Worm (Caenorhabditis elegans) whole organism, L1 larva: ENCODE data around the gene pqn-67.
A peak's percentile ranks its signal among the peaks of the same experiment; 100 is the strongest.

ENCODE experiments used
- C16A3.4 ChIP-seq: fragments of 150-350 bp; optimal IDR thresholded peaks from 2 replicates; lab custom pipeline; 2014; ENCODE audit warnings: missing biosample characterization, missing genetic modification characterization
- F16B12.6 ChIP-seq: fragments of 150-350 bp; optimal IDR thresholded peaks from 2 replicates; lab custom pipeline; 2014; ENCODE audit warnings: missing biosample characterization, missing genetic modification characterization
- ama-1 ChIP-seq: fragments of 150-350 bp; optimal IDR thresholded peaks from 2 replicates; lab custom pipeline; 2014
- blmp-1 ChIP-seq: fragments of 150-350 bp; optimal IDR thresholded peaks from 2 replicates; lab custom pipeline; 2014; ENCODE audit warnings: missing biosample characterization, missing genetic modification characterization
- ceh-82 ChIP-seq, 3 experiments: fragments of 150-350 bp in 1 of 3; sonication (generic microtip) in 2 of 3; optimal IDR thresholded peaks; 2 replicates each; lab custom pipeline; 2014 to 2017; ENCODE audit warnings: missing biosample characterization in 3 of 3, missing genetic modification characterization in 3 of 3
- ceh-88 ChIP-seq: fragments of 200-800 bp; sonication (Bioruptor generic); IDR thresholded peaks from 2 replicates; pipeline ENCODE4 v1.3.6; 2022; ENCODE audit warnings: missing genetic modification characterization, missing compliant biosample characterization
- dpl-1 ChIP-seq, 3 experiments: fragments of 150-350 bp in 2 of 3; sonication (generic microtip) in 1 of 3; optimal IDR thresholded peaks; 2 replicates each; lab custom pipeline; 2014 to 2017; ENCODE audit warnings: missing biosample characterization in 3 of 3, missing genetic modification characterization in 3 of 3, missing genetic modification reagents in 3 of 3
- dsc-1 ChIP-seq: sonication (generic microtip); optimal IDR thresholded peaks from 2 replicates; lab custom pipeline; 2016; ENCODE audit warnings: mild to moderate bottlenecking, missing genetic modification characterization, missing compliant biosample characterization
- efl-1 ChIP-seq, 4 experiments: fragments of 150-350 bp; optimal IDR thresholded peaks in 3 of 4; peaks in 1 of 4; 1 replicate in 1 of 4; 2 replicates in 3 of 4; lab custom pipeline; 2014; ENCODE audit warnings: missing biosample characterization in 2 of 4, missing genetic modification characterization in 2 of 4, missing genetic modification reagents in 2 of 4
- efl-3 ChIP-seq: fragments of 200-800 bp; sonication (Bioruptor generic); optimal IDR thresholded peaks from 2 replicates; lab custom pipeline; 2018; ENCODE audit warnings: mild to moderate bottlenecking, missing genetic modification characterization, missing compliant biosample characterization
- egl-13 ChIP-seq: sonication (generic microtip); optimal IDR thresholded peaks from 2 replicates; lab custom pipeline; 2016; ENCODE audit warnings: missing genotype, missing genetic modification reagents, missing genetic modification characterization, missing compliant biosample characterization
- elt-2 ChIP-seq: sonication (generic microtip); optimal IDR thresholded peaks from 2 replicates; lab custom pipeline; 2016; ENCODE audit warnings: missing genetic modification characterization, mild to moderate bottlenecking, inconsistent platforms, missing compliant biosample characterization, missing genetic modification reagents
- elt-3 ChIP-seq, 6 experiments: fragments of 150-350 bp in 1 of 6; sonication (generic microtip); optimal IDR thresholded peaks; 2 replicates each; lab custom pipeline; 2017 to 2018; ENCODE audit warnings: missing biosample characterization in 6 of 6, missing genetic modification characterization in 6 of 6, inconsistent platforms in 1 of 6
- fkh-10 ChIP-seq: sonication (generic microtip); optimal IDR thresholded peaks from 2 replicates; lab custom pipeline; 2017; ENCODE audit warnings: missing biosample characterization, missing genetic modification reagents, missing genetic modification characterization
- fkh-8 ChIP-seq: sonication (generic microtip); optimal IDR thresholded peaks from 2 replicates; lab custom pipeline; 2016; ENCODE audit warnings: mild to moderate bottlenecking, missing genetic modification characterization, missing compliant biosample characterization
- fos-1 ChIP-seq: fragments of 150-350 bp; optimal IDR thresholded peaks from 2 replicates; lab custom pipeline; 2014; ENCODE audit warnings: missing biosample characterization, missing genetic modification characterization
- irx-1 ChIP-seq: sonication (generic microtip); optimal IDR thresholded peaks from 2 replicates; lab custom pipeline; 2016; ENCODE audit warnings: missing genetic modification characterization, missing compliant biosample characterization
- isw-1 ChIP-seq: fragments of 200-800 bp; sonication (Bioruptor generic); IDR thresholded peaks from 2 replicates; pipeline ENCODE4 v1.3.6; 2022; ENCODE audit warnings: missing genetic modification characterization, missing compliant biosample characterization
- lin-14 ChIP-seq: fragments of 200-800 bp; sonication (Bioruptor generic); optimal IDR thresholded peaks from 2 replicates; lab custom pipeline; 2018; ENCODE audit warnings: mild to moderate bottlenecking, missing genetic modification characterization, moderate library complexity, missing compliant biosample characterization
- lin-15B ChIP-seq: fragments of 150-350 bp; sonication (generic microtip); optimal IDR thresholded peaks from 3 replicates; lab custom pipeline; 2014; ENCODE audit warnings: missing biosample characterization, missing genetic modification characterization
- lin-35 ChIP-seq, 2 experiments: fragments of 150-350 bp; optimal IDR thresholded peaks; 2 replicates each; lab custom pipeline; 2014; ENCODE audit warnings: missing biosample characterization in 2 of 2, missing genetic modification characterization in 2 of 2, missing genetic modification reagents in 2 of 2
- lsy-2 ChIP-seq, 2 experiments: fragments of 150-350 bp; optimal IDR thresholded peaks; 2 replicates each; lab custom pipeline; 2014; ENCODE audit warnings: missing biosample characterization in 2 of 2, missing genetic modification characterization in 2 of 2
- mab-9 ChIP-seq: fragments of 200-800 bp; sonication (Bioruptor generic); IDR thresholded peaks from 2 replicates; pipeline ENCODE4 v1.3.6; 2022; ENCODE audit warnings: missing genetic modification reagents, missing genetic modification characterization, missing compliant biosample characterization
- mdl-1 ChIP-seq, 2 experiments: fragments of 150-350 bp; optimal IDR thresholded peaks; 2 replicates each; lab custom pipeline; 2014 to 2017; ENCODE audit warnings: missing biosample characterization in 2 of 2, missing genetic modification characterization in 2 of 2, inconsistent platforms in 1 of 2
- mep-1 ChIP-seq: fragments of 150-350 bp; optimal IDR thresholded peaks from 2 replicates; lab custom pipeline; 2014; ENCODE audit warnings: missing biosample characterization, missing genetic modification characterization
- nhr-11 ChIP-seq: fragments of 150-350 bp; optimal IDR thresholded peaks from 2 replicates; lab custom pipeline; 2014; ENCODE audit warnings: missing biosample characterization, missing genetic modification characterization
- nhr-12 ChIP-seq: sonication (generic microtip); optimal IDR thresholded peaks from 2 replicates; lab custom pipeline; 2017; ENCODE audit warnings: missing biosample characterization, missing genetic modification characterization
- nhr-19 ChIP-seq: fragments of 200-800 bp; sonication (Bioruptor generic); conservative IDR thresholded peaks from 2 replicates; pipeline ENCODE4 v1.3.6; 2022; ENCODE audit warnings: missing genetic modification characterization, missing compliant biosample characterization
- nhr-20 ChIP-seq: sonication (generic microtip); optimal IDR thresholded peaks from 2 replicates; lab custom pipeline; 2016; ENCODE audit warnings: mild to moderate bottlenecking, missing genetic modification characterization, missing compliant biosample characterization
- nhr-28 ChIP-seq: fragments of 150-350 bp; optimal IDR thresholded peaks from 2 replicates; lab custom pipeline; 2014; ENCODE audit warnings: missing biosample characterization, missing genetic modification characterization
- nhr-47 ChIP-seq: sonication (generic microtip); optimal IDR thresholded peaks from 2 replicates; lab custom pipeline; 2016; ENCODE audit warnings: mild to moderate bottlenecking, missing genetic modification characterization, moderate library complexity, missing compliant biosample characterization
- nhr-71 ChIP-seq: sonication (generic microtip); optimal IDR thresholded peaks from 2 replicates; lab custom pipeline; 2016; ENCODE audit warnings: mild to moderate bottlenecking, missing genetic modification characterization, moderate library complexity, missing compliant biosample characterization
- nhr-84 ChIP-seq: sonication (generic microtip); optimal IDR thresholded peaks from 2 replicates; lab custom pipeline; 2017; ENCODE audit warnings: missing biosample characterization, missing genetic modification characterization
- nhr-85 ChIP-seq: sonication (generic microtip); peaks from one replicate; lab custom pipeline; 2016; ENCODE audit warnings: missing genetic modification characterization, inconsistent platforms, missing compliant biosample characterization
- nhr-90 ChIP-seq: sonication (generic microtip); optimal IDR thresholded peaks from 2 replicates; lab custom pipeline; 2016; ENCODE audit warnings: mild to moderate bottlenecking, missing genetic modification characterization, missing compliant biosample characterization; ENCODE audit not compliant: poor library complexity
- pax-3 ChIP-seq: fragments of 200-800 bp; sonication (Bioruptor generic); optimal IDR thresholded peaks from 2 replicates; lab custom pipeline; 2018; ENCODE audit warnings: mild to moderate bottlenecking, missing genetic modification characterization, moderate library complexity, missing compliant biosample characterization
- rnt-1 ChIP-seq: sonication (generic microtip); optimal IDR thresholded peaks from 2 replicates; lab custom pipeline; 2016; ENCODE audit warnings: mild to moderate bottlenecking, missing genetic modification characterization, moderate library complexity, missing compliant biosample characterization
- snu-23 ChIP-seq: sonication (generic microtip); optimal IDR thresholded peaks from 2 replicates; lab custom pipeline; 2016; ENCODE audit warnings: missing genetic modification characterization, missing compliant biosample characterization
- swsn-7 ChIP-seq: sonication (generic microtip); optimal IDR thresholded peaks from 2 replicates; lab custom pipeline; 2016; ENCODE audit warnings: missing genetic modification characterization, missing compliant biosample characterization
- tbx-2 ChIP-seq: sonication (generic microtip); optimal IDR thresholded peaks from 2 replicates; lab custom pipeline; 2016; ENCODE audit warnings: missing genetic modification characterization, missing compliant biosample characterization
- unc-130 ChIP-seq: fragments of 150-350 bp; optimal IDR thresholded peaks from 2 replicates; lab custom pipeline; 2017; ENCODE audit warnings: missing biosample characterization, missing genetic modification characterization, inconsistent platforms
- unc-62 ChIP-seq: fragments of 150-350 bp; optimal IDR thresholded peaks from 2 replicates; lab custom pipeline; 2014; ENCODE audit warnings: missing biosample characterization, missing genetic modification reagents, missing genetic modification characterization
- unc-86 ChIP-seq: sonication (generic microtip); optimal IDR thresholded peaks from 2 replicates; lab custom pipeline; 2016; ENCODE audit warnings: missing genetic modification characterization, missing compliant biosample characterization
- vab-15 ChIP-seq: sonication (generic microtip); optimal IDR thresholded peaks from 2 replicates; lab custom pipeline; 2017; ENCODE audit warnings: missing genotype, mild to moderate bottlenecking, missing genetic modification characterization, missing compliant biosample characterization
- xbp-1 ChIP-seq: sonication (generic microtip); optimal IDR thresholded peaks from 2 replicates; lab custom pipeline; 2016; ENCODE audit warnings: missing genetic modification characterization, missing compliant biosample characterization
- zip-4 ChIP-seq: fragments of 200-800 bp; sonication (Bioruptor generic); optimal IDR thresholded peaks from 2 replicates; lab custom pipeline; 2018; ENCODE audit warnings: mild to moderate bottlenecking, missing genetic modification characterization, moderate library complexity, missing compliant biosample characterization
- ztf-11 ChIP-seq, 2 experiments: sonication (generic microtip); optimal IDR thresholded peaks; 2 replicates each; lab custom pipeline; 2016 to 2017; ENCODE audit warnings: missing genetic modification characterization in 2 of 2, missing biosample characterization in 1 of 2, missing compliant biosample characterization in 1 of 2
- ztf-4 ChIP-seq: fragments of 150-350 bp; optimal IDR thresholded peaks from 2 replicates; lab custom pipeline; 2014; ENCODE audit warnings: missing biosample characterization, missing genetic modification characterization

pqn-67 gene

DNA sequence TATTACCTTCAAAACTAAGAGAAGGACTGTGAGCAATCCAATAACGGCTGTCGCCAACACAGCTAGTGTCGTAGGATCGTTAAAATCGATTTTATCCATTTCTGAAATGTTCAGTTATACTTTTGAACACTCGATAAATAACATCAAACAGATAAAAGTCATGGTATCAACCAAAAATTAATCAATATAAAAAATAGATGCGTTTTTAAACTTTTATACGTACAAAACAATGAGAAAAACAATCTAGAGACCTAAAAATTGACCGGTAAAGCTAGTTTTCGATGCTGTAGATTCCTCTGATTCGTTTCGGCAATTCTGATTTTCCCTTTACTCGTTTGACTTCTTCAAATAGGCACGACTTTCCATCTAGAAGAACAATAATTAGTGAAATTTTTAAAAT is 42.9 kb downstream of the pqn-67 start, which contains the start of gene R186.3:
Gene R186.3, minus strand, starts transcription at position 101 of the 400 bp plus-strand sequence.
- no peak for TF ChIP-seq fkh-10 (GFP tag; lab: Kevin White, UChicago)
- no peak for TF ChIP-seq nhr-28 (tag; lab: Kevin White, UChicago)
- TF ChIP-seq snu-23 (GFP tag; lab: Kevin White, UChicago): no peak
- no peak for TF ChIP-seq nhr-11 (tag; lab: Kevin White, UChicago)
- TF ChIP-seq nhr-84 (tag; lab: Kevin White, UChicago): no peak
- TF ChIP-seq nhr-12 (tag; lab: Kevin White, UChicago): no peak
- no peak for TF ChIP-seq efl-3 (GFP tag; lab: Kevin White, UChicago)
- TF ChIP-seq ztf-11 (tag; optimal IDR thresholded peaks at IDR 0.05; lab: Kevin White, UChicago): no peak
- no peak for TF ChIP-seq fos-1
- TF ChIP-seq unc-62 (GFP tag; lab: Kevin White, UChicago): no peak
- no peak for TF ChIP-seq dsc-1 (tag; lab: Kevin White, UChicago)
- TF ChIP-seq ama-1 (lab: Kevin White, UChicago): no peak

DNA sequence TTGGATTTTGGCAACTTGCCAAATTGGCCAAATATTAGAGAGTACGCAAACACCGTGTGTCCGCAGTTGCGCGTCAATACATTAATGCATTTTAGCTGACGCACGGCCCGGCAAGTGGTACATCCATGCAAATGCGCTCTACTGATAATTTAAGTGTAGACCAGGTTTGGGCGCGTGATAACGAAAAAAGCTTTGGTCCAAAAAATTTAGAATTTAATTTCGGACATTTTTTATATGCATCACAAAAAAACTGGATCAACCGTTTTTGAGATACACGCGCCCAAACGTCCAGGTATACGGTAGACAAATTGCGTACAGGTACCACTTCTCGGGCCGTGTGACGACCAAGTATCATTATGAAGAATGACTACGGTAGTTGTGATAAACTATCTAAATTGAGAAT is 43.7 kb downstream of the pqn-67 start, which contains the start of gene R186.8:
Gene R186.8, minus strand, starts transcription at position 58 of the 403 bp plus-strand sequence.
- TF ChIP-seq lin-35 (GFP tag; optimal IDR thresholded peaks at IDR 0.05; lab: Kevin White, UChicago) (peak; percentile 54 to 55), nhr-20 (tag; lab: Kevin White, UChicago) (peak; percentile 78), egl-13 (tag; lab: Kevin White, UChicago) (peak; percentile 16), fkh-8 (tag; lab: Kevin White, UChicago) (peak; percentile 71), nhr-19 (GFP tag; lab: Robert Waterston, UW) (peak; percentile 85), mep-1 (peak; percentile 49), mab-9 (GFP tag; lab: Robert Waterston, UW) (0 out of 2 replicates have a peak, but pooled peaks have one; percentile 9), vab-15 (tag; lab: Kevin White, UChicago) (peak; percentile 75), C16A3.4 (peak; percentile 33), dpl-1 (GFP tag; optimal IDR thresholded peaks at IDR 0.05; lab: Kevin White, UChicago) (peak; percentile 8 to 69 (median 58)), unc-86 (tag; lab: Kevin White, UChicago) (peak; percentile 5), ceh-82 (tag; optimal IDR thresholded peaks at IDR 0.05; lab: Kevin White, UChicago) (peak in 1 of 3 experiments; percentile 51), zip-4 (peak; percentile 20), tbx-2 (tag; lab: Kevin White, UChicago) (peak; percentile 70), blmp-1 (tag; lab: Kevin White, UChicago) (peak; percentile 7), elt-3 (tag; optimal IDR thresholded peaks at IDR 0.05; lab: Kevin White, UChicago) (peak in 1 of 6 experiments; percentile 28), nhr-47 (tag; lab: Kevin White, UChicago) (peak; percentile 78), mdl-1 (tag; optimal IDR thresholded peaks at IDR 0.05; lab: Kevin White, UChicago) (peak in 1 of 2 experiments; percentile 24), xbp-1 (tag; lab: Kevin White, UChicago) (peak; percentile 76), nhr-85 (tag; lab: Kevin White, UChicago) (peak; percentile 90), efl-1 (optimal IDR thresholded peaks at IDR 0.05; lab: Kevin White, UChicago) (peak; percentile 53 to 62), efl-1 (GFP tag; optimal IDR thresholded peaks at IDR 0.05 in 1 of 2; lab: Kevin White, UChicago) (peak; percentile 42 to 95), nhr-90 (tag; lab: Kevin White, UChicago) (peak; percentile 71), swsn-7 (tag; lab: Kevin White, UChicago) (peak; percentile 67), pax-3 (peak; percentile 78), isw-1 (GFP tag; lab: Robert Waterston, UW) (peak; percentile 71), nhr-71 (tag; lab: Kevin White, UChicago) (peak; percentile 85), unc-130 (peak; percentile 17), dsc-1 (tag; lab: Kevin White, UChicago) (peak; percentile 37), rnt-1 (peak; percentile 49), ztf-4 (tag; lab: Kevin White, UChicago) (peak; percentile 13), irx-1 (peak; percentile 48), elt-2 (peak; percentile 10), lin-15B (tag; lab: Kevin White, UChicago) (peak; percentile 62), ceh-88 (GFP tag; lab: Robert Waterston, UW) (peak; percentile 78), F16B12.6 (tag; lab: Kevin White, UChicago) (peak; percentile 78), snu-23 (GFP tag; lab: Kevin White, UChicago) (peak; percentile 82), fkh-10 (GFP tag; lab: Kevin White, UChicago) (peak; percentile 24), lin-14 (GFP tag; lab: Kevin White, UChicago) (peak; percentile 80), lsy-2 (tag; optimal IDR thresholded peaks at IDR 0.05; lab: Kevin White, UChicago) (peak; percentile 72 to 91)
- TF ChIP-seq, all 84 proteins: peak for 39; not testable (repeated sequence) for 45
